Worm (Caenorhabditis elegans) whole organism, dauer: ENCODE measurements around the gene Y41C4A.12.
"Not testable (repeated sequence)": the region's sequence is repeated elsewhere in the genome, so short reads cannot be mapped to it uniquely, and the experiment has no call there.

Experiments
- unc-62 ChIP-seq: sonication (generic microtip); optimal IDR thresholded peaks from 2 replicates; lab custom pipeline; 2017; ENCODE audit warnings: missing biosample characterization, missing genetic modification reagents, missing genetic modification characterization

The Y41C4A.12 gene

ce11 chrIII:11726590-11726989, at the start of gene Y41C4A.12:
TSS of gene Y41C4A.12 (minus strand) at chrIII:11726690.
- no peak for TF ChIP-seq unc-62 (GFP tag; lab: Kevin White, UChicago)

- no peak for TF ChIP-seq unc-62 (GFP tag; lab: Kevin White, UChicago)
Observed at ce11 chrIII:11774508-11775000, 48.1 kb upstream of the Y41C4A.12 start, which contains the start of gene immp-1. TSS of gene immp-1 (plus strand) at chrIII:11774950.

- TF ChIP-seq unc-62 (GFP tag; lab: Kevin White, UChicago), result not testable (repeated sequence)
Observed at ce11 chrIII:11773581-11773980, 47.1 kb upstream of the Y41C4A.12 start, which contains the start of gene gbf-1. TSS of gene gbf-1 (minus strand) at chrIII:11773681.

- TF ChIP-seq unc-62 (GFP tag; lab: Kevin White, UChicago), result no peak
Observed at ce11 chrIII:11760634-11761033, 34.1 kb upstream of the Y41C4A.12 start.

- TF ChIP-seq unc-62 (GFP tag; lab: Kevin White, UChicago), result no peak
Observed at ce11 chrIII:11757892-11758291, 31.4 kb upstream of the Y41C4A.12 start.

ce11 chrIII:11750817-11751216, 24.3 kb upstream of the Y41C4A.12 start:
- no peak for TF ChIP-seq unc-62 (GFP tag; lab: Kevin White, UChicago)

- TF ChIP-seq unc-62 (GFP tag; lab: Kevin White, UChicago), result no peak
Observed at ce11 chrIII:11750232-11750631, 23.7 kb upstream of the Y41C4A.12 start.

- TF ChIP-seq unc-62 (GFP tag; lab: Kevin White, UChicago), result no peak
Observed at ce11 chrIII:11746718-11747117, 20.2 kb upstream of the Y41C4A.12 start, which contains the start of gene mrt-2. TSS of gene mrt-2 (plus strand) at chrIII:11746766.

ce11 chrIII:11742191-11742590, 15.7 kb upstream of the Y41C4A.12 start:
- no peak for TF ChIP-seq unc-62 (GFP tag; lab: Kevin White, UChicago)

- no peak for TF ChIP-seq unc-62 (GFP tag; lab: Kevin White, UChicago)
Observed at ce11 chrIII:11740868-11741267, 14.4 kb upstream of the Y41C4A.12 start.

- no peak for TF ChIP-seq unc-62 (GFP tag; lab: Kevin White, UChicago)
Observed at ce11 chrIII:11738482-11738881, 12.0 kb upstream of the Y41C4A.12 start.

ce11 chrIII:11737527-11737926, 11.0 kb upstream of the Y41C4A.12 start, which contains the start of gene sup-1:
TSS of gene sup-1 (minus strand) at chrIII:11737627.
- TF ChIP-seq unc-62 (GFP tag; lab: Kevin White, UChicago), result no peak

- TF ChIP-seq unc-62 (GFP tag; lab: Kevin White, UChicago), result no peak
Observed at ce11 chrIII:11732943-11733342, 6.5 kb upstream of the Y41C4A.12 start.

- TF ChIP-seq unc-62 (GFP tag; lab: Kevin White, UChicago), result no peak
Observed at ce11 chrIII:11732056-11732455, 5.6 kb upstream of the Y41C4A.12 start, which contains the start of gene Y41C4A.21. TSS of gene Y41C4A.21 (plus strand) at chrIII:11732356.

ce11 chrIII:11731491-11731890, 5.0 kb upstream of the Y41C4A.12 start:
- TF ChIP-seq unc-62 (GFP tag; lab: Kevin White, UChicago), result no peak

- no peak for TF ChIP-seq unc-62 (GFP tag; lab: Kevin White, UChicago)
Observed at ce11 chrIII:11730850-11731249, 4.4 kb upstream of the Y41C4A.12 start.

ce11 chrIII:11730312-11730711, 3.8 kb upstream of the Y41C4A.12 start, which contains the start of gene Y41C4A.18:
TSS of gene Y41C4A.18 (plus strand) at chrIII:11730612.
- TF ChIP-seq unc-62 (GFP tag; lab: Kevin White, UChicago), result no peak
